Fruit fly (Drosophila melanogaster) S2 (cell line): ENCODE results near the gene PolD1.

Experiments used
- CG8478 ChIP-seq: fragments of >200 bp; optimal IDR thresholded peaks from 2 replicates; lab custom pipeline; 2018
- CTCF ChIP-seq, 2 experiments: fragments of >200 bp; optimal IDR thresholded peaks; 2 replicates each; lab custom pipeline; 2018

The PolD1 gene

dm6 chr3L:16019144-16020006 lies 31.8 kb upstream of the PolD1 start:
- TF ChIP-seq CTCF (optimal IDR thresholded peaks at IDR 0.05; lab: Kevin White, UChicago) = no peak

dm6 chr3L:16018721-16019120 lies 31.1 kb upstream of the PolD1 start:
- TF ChIP-seq CG8478 (lab: Kevin White, UChicago) (no peak), CTCF (optimal IDR thresholded peaks at IDR 0.05; lab: Kevin White, UChicago) (no peak)

DNA sequence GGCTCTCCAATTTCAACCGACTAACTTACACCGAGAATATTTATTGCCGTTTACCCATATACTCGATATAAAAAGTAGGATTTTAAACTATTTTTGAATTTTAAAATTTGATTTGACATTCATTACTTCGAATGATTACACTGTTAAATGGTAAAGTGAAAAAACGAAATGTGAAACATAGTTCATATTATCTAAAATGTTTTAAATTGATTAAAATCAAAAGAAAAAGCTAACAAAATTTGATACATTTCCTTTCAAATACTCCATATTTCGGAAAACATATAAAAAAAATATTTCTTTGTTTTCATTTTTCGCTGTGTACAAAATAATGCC lies 30.6 kb upstream of the PolD1 start:
- TF ChIP-seq CG8478 (lab: Kevin White, UChicago) (no peak), CTCF (optimal IDR thresholded peaks at IDR 0.05; lab: Kevin White, UChicago) (no peak)

DNA sequence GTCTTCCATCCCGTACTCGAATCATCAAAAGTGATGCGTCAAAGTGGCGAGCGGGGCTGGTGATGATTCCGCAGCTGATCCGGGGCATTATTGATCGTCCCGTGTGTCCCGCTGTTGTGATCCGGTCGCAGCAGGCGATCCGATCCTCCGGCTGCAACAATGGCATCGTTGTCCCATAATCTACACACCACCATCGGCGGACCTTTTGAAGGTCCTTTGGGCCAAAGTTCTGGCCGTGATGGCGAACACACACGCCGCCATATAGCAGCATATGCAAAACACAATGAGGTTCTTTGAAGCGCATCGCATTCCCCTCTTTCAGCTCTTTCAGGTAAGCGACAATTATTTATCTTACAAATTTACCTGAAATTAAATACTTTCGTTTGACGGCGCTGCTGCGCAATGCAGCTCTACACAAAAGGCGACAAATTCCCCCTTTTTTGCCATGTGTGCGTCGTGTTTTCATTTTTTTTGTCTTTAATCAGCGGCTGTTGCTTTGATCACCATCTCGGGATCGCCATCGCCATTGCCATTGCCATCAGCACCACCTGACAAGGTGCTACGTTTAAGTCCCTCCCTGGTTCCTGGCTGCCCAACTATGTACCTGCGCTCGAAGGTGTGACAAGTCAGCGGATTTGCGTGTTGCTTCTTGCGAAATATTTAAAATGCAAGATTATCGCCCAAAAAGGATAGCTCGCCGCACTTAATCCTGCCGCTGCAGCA lies 30.1 kb upstream of the PolD1 start:
- TF ChIP-seq CG8478 (lab: Kevin White, UChicago) = no peak
- TF ChIP-seq CTCF (optimal IDR thresholded peaks at IDR 0.05; lab: Kevin White, UChicago) = no peak

DNA sequence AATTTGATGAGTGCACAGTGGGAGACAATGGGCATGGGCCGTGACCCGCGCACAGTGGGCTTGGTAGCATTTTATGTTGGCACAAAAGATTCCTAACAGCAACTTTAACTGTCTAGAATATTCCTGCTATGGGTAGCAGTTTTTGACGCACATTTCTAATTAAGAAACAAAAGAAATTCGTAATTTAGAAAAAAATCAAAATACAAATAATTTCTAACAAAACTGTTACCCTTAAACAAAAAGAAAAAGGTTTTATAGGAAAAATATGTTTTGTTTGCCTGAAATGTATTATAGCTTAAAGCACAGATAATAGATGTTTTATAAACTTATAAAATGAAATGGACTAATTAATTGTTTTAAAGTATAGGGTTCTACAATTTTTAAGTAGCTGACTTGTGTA lies 29.3 kb upstream of the PolD1 start:
- no peak for TF ChIP-seq CTCF (optimal IDR thresholded peaks at IDR 0.05; lab: Kevin White, UChicago)
- TF ChIP-seq CG8478 (lab: Kevin White, UChicago) = no peak

dm6 chr3L:16015765-16016760 lies 28.4 kb upstream of the PolD1 start:
- TF ChIP-seq CG8478 (lab: Kevin White, UChicago) (no peak), CTCF (optimal IDR thresholded peaks at IDR 0.05; lab: Kevin White, UChicago) (no peak)

DNA sequence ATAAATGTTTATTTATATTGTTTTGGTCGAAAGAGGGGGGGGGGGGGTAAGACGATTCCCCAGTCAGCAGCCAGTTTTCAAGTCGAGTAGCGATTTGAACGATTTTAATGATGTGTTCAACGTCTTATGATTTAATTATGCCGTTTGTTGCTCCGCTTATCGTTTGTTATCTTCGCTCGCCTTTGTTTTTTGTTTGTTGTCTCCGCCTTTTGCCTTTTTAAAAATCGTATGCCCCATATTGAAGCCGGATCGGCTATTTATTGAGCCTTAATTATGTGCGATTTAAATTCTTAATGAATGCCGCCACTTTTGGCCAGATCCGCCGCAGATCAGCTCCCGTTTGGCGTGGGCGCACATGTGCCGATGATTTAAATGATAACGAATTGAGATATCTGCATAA lies 26.9 kb upstream of the PolD1 start:
- no peak for TF ChIP-seq CTCF (optimal IDR thresholded peaks at IDR 0.05; lab: Kevin White, UChicago)
- no peak for TF ChIP-seq CG8478 (lab: Kevin White, UChicago)

DNA sequence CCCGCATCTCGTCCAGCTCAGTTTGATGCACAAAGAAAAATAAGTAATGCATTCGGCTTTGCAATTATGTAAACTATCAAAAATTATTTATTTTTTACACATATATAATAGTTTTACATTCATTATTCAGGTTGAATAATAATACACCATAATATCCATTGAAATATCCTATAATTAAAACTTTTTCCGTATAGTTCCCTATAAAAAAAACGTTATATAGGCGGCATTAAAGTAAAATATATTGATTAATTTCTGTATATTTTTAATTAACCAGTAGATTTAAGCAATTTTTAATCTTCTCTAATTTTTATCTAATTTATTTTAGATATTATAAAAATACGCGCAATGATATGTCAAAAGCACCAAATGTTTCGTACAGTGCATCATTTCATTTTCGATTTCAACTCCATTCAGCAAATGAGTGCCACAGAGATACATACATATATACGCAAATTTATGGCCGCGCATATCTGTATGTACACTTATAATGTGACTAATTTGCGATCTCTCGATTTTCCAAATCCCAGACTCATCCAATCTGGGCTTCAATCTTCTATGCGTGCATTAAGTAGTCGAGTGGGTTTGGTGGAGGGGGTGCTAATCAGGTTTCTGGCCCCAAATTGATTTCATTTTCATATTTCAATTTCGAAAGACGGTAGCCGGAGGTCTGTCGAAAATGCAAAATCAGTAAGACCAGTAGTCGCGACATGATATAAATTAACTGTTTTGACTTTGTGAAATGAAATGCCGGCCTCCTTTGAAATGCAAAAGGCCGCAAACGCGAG lies 25.8 kb upstream of the PolD1 start:
- TF ChIP-seq CG8478 (lab: Kevin White, UChicago) (no peak), CTCF (optimal IDR thresholded peaks at IDR 0.05; lab: Kevin White, UChicago) (no peak)

dm6 chr3L:16012315-16012950 lies 24.8 kb upstream of the PolD1 start:
- no peak for TF ChIP-seq CTCF (optimal IDR thresholded peaks at IDR 0.05; lab: Kevin White, UChicago)
- TF ChIP-seq CG8478 (lab: Kevin White, UChicago) = no peak

dm6 chr3L:16011319-16012210 lies 23.9 kb upstream of the PolD1 start, which contains the start of gene mib1:
TSS of gene mib1 (minus strand) at chr3L:16011812.
- TF ChIP-seq CTCF (optimal IDR thresholded peaks at IDR 0.05; lab: Kevin White, UChicago) (peak; percentile 55), CG8478 (lab: Kevin White, UChicago) (no peak)

- no peak for TF ChIP-seq CTCF (optimal IDR thresholded peaks at IDR 0.05; lab: Kevin White, UChicago)
- no peak for TF ChIP-seq CG8478 (lab: Kevin White, UChicago)
Observed at dm6 chr3L:16010176-16010575, 22.6 kb upstream of the PolD1 start.
